Fruit fly (Drosophila melanogaster): ENCODE measurements around the gene Tm2.

Tm2 gene

DNA sequence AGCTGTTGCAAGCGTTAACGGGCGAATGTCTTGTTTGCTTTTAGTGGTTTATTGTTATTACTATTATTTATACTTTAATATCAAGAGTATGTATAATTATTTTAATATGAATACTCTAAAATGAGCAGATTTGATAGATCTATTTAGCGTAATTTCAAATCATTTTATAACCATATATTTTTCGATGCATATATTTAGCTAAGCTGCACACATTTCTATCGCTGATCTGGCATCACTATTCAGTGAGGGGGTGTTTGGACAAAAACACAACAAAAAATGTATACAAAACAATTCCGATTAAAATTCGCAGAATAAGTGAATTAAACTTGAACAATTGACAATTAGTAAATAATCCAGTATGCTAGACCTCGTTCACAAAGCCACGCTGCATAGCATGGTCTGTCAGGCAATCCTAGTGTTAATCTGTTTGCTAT lies 41.0 kb downstream of the Tm2 start, which contains the start of the genes Trs33 and Tmtc4 (continued):
- TF ChIP-seq Eip74EF (GFP tag; optimal IDR thresholded peaks at IDR 0.05) (peak in 1 of 2 experiments; percentile 17), CG17361 (GFP tag; IDR thresholded peaks at IDR 0.05) (peak; percentile 57; the same call in 2 of the 3 replicates), CG6175 (GFP tag; IDR thresholded peaks at IDR 0.05) (no peak), hb (GFP tag; IDR thresholded peaks at IDR 0.05; ENCODE audit: partially characterized antibody) (no peak), toy (GFP tag; IDR thresholded peaks at IDR 0.05) (no peak), Spps (tag; optimal IDR thresholded peaks at IDR 0.05) (no peak), CG7372 (GFP tag; IDR thresholded peaks at IDR 0.05) (no peak), CG2199 (GFP tag; IDR thresholded peaks at IDR 0.05) (no peak), crc (GFP tag; optimal IDR thresholded peaks at IDR 0.05) (no peak), Dip3 (GFP tag; optimal IDR thresholded peaks at IDR 0.05) (no peak), fru (optimal IDR thresholded peaks at IDR 0.05) (no peak), rib (GFP tag; IDR thresholded peaks at IDR 0.05) (no peak), shn (GFP tag; optimal IDR thresholded peaks at IDR 0.05) (no peak), mld (GFP tag; IDR thresholded peaks at IDR 0.05; ENCODE audit: partially characterized antibody) (no peak), sug (tag; optimal IDR thresholded peaks at IDR 0.05) (peak; percentile 74), abd-A (tag; optimal IDR thresholded peaks at IDR 0.05) (no peak), gsb (GFP tag; IDR thresholded peaks at IDR 0.05) (no peak), CG18764 (GFP tag; optimal IDR thresholded peaks at IDR 0.05) (no peak), Pdp1 (GFP tag; optimal IDR thresholded peaks at IDR 0.05) (no peak), CG1603 (tag; optimal IDR thresholded peaks at IDR 0.05) (peak; percentile 43), unpg (GFP tag; optimal IDR thresholded peaks at IDR 0.05) (peak; percentile 50), zfh1 (GFP tag; IDR thresholded peaks at IDR 0.05) (no peak; the same call in 2 of the 3 replicates), CG11398 (GFP tag; optimal IDR thresholded peaks at IDR 0.05) (no peak), Dek (tag; optimal IDR thresholded peaks at IDR 0.05) (no peak), Trl (optimal IDR thresholded peaks at IDR 0.05) (no peak), Trl (GFP tag; optimal IDR thresholded peaks at IDR 0.05) (no peak), CG1647 (GFP tag; optimal IDR thresholded peaks at IDR 0.05) (no peak), B-H1 (GFP tag; IDR thresholded peaks at IDR 0.05) (no peak), CG2678 (tag; optimal IDR thresholded peaks at IDR 0.05) (peak; percentile 64), grn (GFP tag; optimal IDR thresholded peaks at IDR 0.05) (no peak), vfl (GFP tag; optimal IDR thresholded peaks at IDR 0.05) (no peak), CG30020 (tag; optimal IDR thresholded peaks at IDR 0.05) (peak; percentile 44), CG4282 (GFP tag; optimal IDR thresholded peaks at IDR 0.05) (no peak), zf30C (GFP tag; optimal IDR thresholded peaks at IDR 0.05) (peak; percentile 35), CG15269 (tag; optimal IDR thresholded peaks at IDR 0.05) (peak; percentile 59), CG12299 (tag; optimal IDR thresholded peaks at IDR 0.05) (peak; percentile 8), CG17912 (GFP tag; optimal IDR thresholded peaks at IDR 0.05) (no peak), zfh2 (GFP tag; optimal IDR thresholded peaks at IDR 0.05) (no peak), klu (GFP tag; IDR thresholded peaks at IDR 0.05) (peak; percentile 28; the same call in 1 of the 2 replicates), nom (GFP tag; optimal IDR thresholded peaks at IDR 0.05) (no peak), Abd-B (GFP tag; optimal IDR thresholded peaks at IDR 0.05) (no peak), CG15601 (tag; optimal IDR thresholded peaks at IDR 0.05) (peak; percentile 31), z (GFP tag; IDR thresholded peaks at IDR 0.05) (no peak), Rx (GFP tag; IDR thresholded peaks at IDR 0.05) (no peak), TFAM (GFP tag; optimal IDR thresholded peaks at IDR 0.05) (no peak), gem (tag; optimal IDR thresholded peaks at IDR 0.05) (peak; percentile 67), tna (GFP tag; IDR thresholded peaks at IDR 0.05; ENCODE audit: partially characterized antibody) (no peak), NK7.1 (GFP tag; optimal IDR thresholded peaks at IDR 0.05) (no peak), Usf (GFP tag; optimal IDR thresholded peaks at IDR 0.05) (no peak), jumu (GFP tag; optimal IDR thresholded peaks at IDR 0.05) (no peak), CG5245 (GFP tag; optimal IDR thresholded peaks at IDR 0.05) (no peak), CG43689 (GFP tag; IDR thresholded peaks at IDR 0.05) (no peak)
